Fruit fly (Drosophila melanogaster) whole organism, embryonic: Measurements from ENCODE around the gene SrpRalpha.

Experiments used
- Abd-B ChIP-seq: fragments of 200-800 bp; sonication (Bioruptor generic); optimal IDR thresholded peaks from 2 replicates; lab custom pipeline; 2018; ENCODE audit warnings: missing biosample characterization, mild to moderate bottlenecking, missing genetic modification characterization, moderate library complexity
- Aef1 ChIP-seq: fragments of 200-800 bp; sonication (Bioruptor generic); IDR thresholded peaks from 3 replicates; pipeline ENCODE4 v1.3.6; 2022; ENCODE audit warnings: missing biosample characterization, missing genetic modification characterization
- CG10267 ChIP-seq: fragments of 200-800 bp; sonication (Bioruptor generic); optimal IDR thresholded peaks from 2 replicates; lab custom pipeline; 2018; ENCODE audit warnings: missing biosample characterization, mild to moderate bottlenecking, missing genetic modification characterization, moderate library complexity
- CG11247 ChIP-seq: fragments of 200-800 bp; sonication (Bioruptor generic); IDR thresholded peaks from 2 replicates; pipeline ENCODE4 v1.3.6; 2022; ENCODE audit warnings: missing biosample characterization, missing genetic modification characterization
- CG11723 ChIP-seq: fragments of 200-800 bp; sonication (Bioruptor generic); optimal IDR thresholded peaks from 2 replicates; lab custom pipeline; 2017; ENCODE audit warnings: missing biosample characterization, mild to moderate bottlenecking, missing genetic modification characterization
- CG12071 ChIP-seq: fragments of 200-800 bp; sonication (Bioruptor generic); optimal IDR thresholded peaks from 3 replicates; lab custom pipeline; 2018; ENCODE audit warnings: missing biosample characterization, mild to moderate bottlenecking, missing genetic modification characterization
- CG12942 ChIP-seq: fragments of 200-800 bp; sonication (Bioruptor generic); optimal IDR thresholded peaks from 3 replicates; lab custom pipeline; 2016; ENCODE audit warnings: missing biosample characterization, missing genetic modification characterization
- CG1647 ChIP-seq: fragments of 200-800 bp; sonication (Bioruptor generic); optimal IDR thresholded peaks from 3 replicates; lab custom pipeline; 2016; ENCODE audit warnings: missing biosample characterization, missing genetic modification characterization
- CG18599 ChIP-seq: fragments of 200-800 bp; sonication (Bioruptor generic); optimal IDR thresholded peaks from 3 replicates; lab custom pipeline; 2017; ENCODE audit warnings: missing biosample characterization, missing genetic modification characterization, mild to moderate bottlenecking, moderate library complexity, missing genetic modification reagents
- CG34376 ChIP-seq: fragments of 200-800 bp; sonication (Bioruptor generic); optimal IDR thresholded peaks from 2 replicates; lab custom pipeline; 2018; ENCODE audit warnings: missing biosample characterization, mild to moderate bottlenecking, missing genetic modification characterization
- CG42726 ChIP-seq: fragments of 200-800 bp; sonication (Bioruptor generic); IDR thresholded peaks from 2 replicates; pipeline ENCODE4 v1.3.6; 2022; ENCODE audit warnings: missing biosample characterization, missing genetic modification characterization; ENCODE audit not compliant: partially characterized antibody
- CG4404 ChIP-seq: fragments of 200-800 bp; sonication (Bioruptor generic); IDR thresholded peaks from 2 replicates; pipeline ENCODE4 v1.3.6; 2022; ENCODE audit warnings: missing biosample characterization, missing genetic modification characterization
- CG4820 ChIP-seq: fragments of 200-800 bp; sonication (Bioruptor generic); optimal IDR thresholded peaks from 3 replicates; lab custom pipeline; 2016; ENCODE audit warnings: missing biosample characterization, missing genetic modification characterization
- CG7271 ChIP-seq: fragments of 200-800 bp; sonication (Bioruptor generic); optimal IDR thresholded peaks from 2 replicates; lab custom pipeline; 2018; ENCODE audit warnings: missing biosample characterization, mild to moderate bottlenecking, missing genetic modification characterization, moderate library complexity
- CG8290 ChIP-seq, 3 experiments: fragments of 200-800 bp; sonication (Bioruptor generic); optimal IDR thresholded peaks; 2 replicates each; lab custom pipeline; 2016 to 2019; ENCODE audit warnings: missing biosample characterization in 3 of 3, missing genetic modification characterization in 3 of 3, mild to moderate bottlenecking in 2 of 3, moderate library complexity in 1 of 3
- CG8765 ChIP-seq: fragments of 200-800 bp; sonication (Bioruptor generic); IDR thresholded peaks from 2 replicates; pipeline ENCODE4 v1.3.6; 2022; ENCODE audit warnings: missing biosample characterization, missing genetic modification characterization
- CG9609 ChIP-seq: fragments of 200-800 bp; sonication (Bioruptor generic); optimal IDR thresholded peaks from 3 replicates; lab custom pipeline; 2016; ENCODE audit warnings: missing biosample characterization, missing genetic modification characterization
- CG9817 ChIP-seq: fragments of 200-800 bp; sonication (Bioruptor generic); optimal IDR thresholded peaks from 2 replicates; lab custom pipeline; 2018; ENCODE audit warnings: missing biosample characterization, mild to moderate bottlenecking, missing genetic modification characterization, moderate library complexity
- Fer2 ChIP-seq: fragments of 200-800 bp; sonication (Bioruptor generic); optimal IDR thresholded peaks from 2 replicates; lab custom pipeline; 2018; ENCODE audit warnings: missing biosample characterization, mild to moderate bottlenecking, missing genetic modification characterization, moderate library complexity
- Hr51 ChIP-seq, 2 experiments: fragments of 200-800 bp; sonication (Bioruptor generic); optimal IDR thresholded peaks; 2 replicates in 1 of 2; 3 replicates in 1 of 2; lab custom pipeline; 2016 to 2018; ENCODE audit warnings: missing biosample characterization in 2 of 2, missing genetic modification characterization in 2 of 2, mild to moderate bottlenecking in 1 of 2, moderate library complexity in 1 of 2
- Max ChIP-seq: fragments of 200-800 bp; sonication (Bioruptor generic); optimal IDR thresholded peaks from 2 replicates; lab custom pipeline; 2016; ENCODE audit warnings: missing biosample characterization, mild to moderate bottlenecking, missing genetic modification characterization
- Optix ChIP-seq: fragments of 200-800 bp; sonication (Bioruptor generic); IDR thresholded peaks from 3 replicates; pipeline ENCODE4 v1.3.6; 2022; ENCODE audit warnings: missing biosample characterization, missing genetic modification characterization
- Xrp1 ChIP-seq: fragments of 200-800 bp; sonication (Bioruptor generic); IDR thresholded peaks from 2 replicates; pipeline ENCODE4 v1.3.6; 2022; ENCODE audit warnings: missing biosample characterization, missing genetic modification characterization
- aop ChIP-seq: fragments of 200-800 bp; sonication (Bioruptor generic); IDR thresholded peaks from 2 replicates; pipeline ENCODE4 v1.3.6; 2022; ENCODE audit warnings: missing biosample characterization, missing genetic modification characterization
- bcd ChIP-seq: fragments of 200-800 bp; sonication (Bioruptor generic); optimal IDR thresholded peaks from 2 replicates; lab custom pipeline; 2017; ENCODE audit warnings: missing biosample characterization, mild to moderate bottlenecking, missing genetic modification characterization
- caup ChIP-seq: fragments of 200-800 bp; sonication (Bioruptor generic); optimal IDR thresholded peaks from 3 replicates; lab custom pipeline; 2017; ENCODE audit warnings: missing biosample characterization, mild to moderate bottlenecking, missing genetic modification characterization, moderate library complexity; ENCODE audit not compliant: severe bottlenecking
- cg ChIP-seq: fragments of 200-800 bp; sonication (Bioruptor generic); optimal IDR thresholded peaks from 3 replicates; lab custom pipeline; 2019; ENCODE audit warnings: missing biosample characterization, mild to moderate bottlenecking, missing genetic modification characterization, moderate library complexity
- chinmo ChIP-seq: fragments of 200-800 bp; sonication (Bioruptor generic); IDR thresholded peaks from 4 replicates; pipeline ENCODE4 v1.3.6; 2022; ENCODE audit warnings: missing biosample characterization, missing genetic modification characterization; ENCODE audit not compliant: partially characterized antibody
- ci ChIP-seq: fragments of 200-800 bp; sonication (Bioruptor generic); IDR thresholded peaks from 3 replicates; pipeline ENCODE4 v1.3.6; 2022; ENCODE audit warnings: missing biosample characterization, missing genetic modification characterization
- dmrt99B ChIP-seq: fragments of 200-800 bp; sonication (Bioruptor generic); optimal IDR thresholded peaks from 2 replicates; lab custom pipeline; 2018; ENCODE audit warnings: missing biosample characterization, mild to moderate bottlenecking, missing genetic modification characterization, moderate library complexity
- fd3F ChIP-seq: fragments of 200-800 bp; sonication (Bioruptor generic); optimal IDR thresholded peaks from 2 replicates; lab custom pipeline; 2018; ENCODE audit warnings: missing biosample characterization, mild to moderate bottlenecking, missing genetic modification characterization, moderate library complexity
- fru ChIP-seq: fragments of >200 bp; optimal IDR thresholded peaks from 2 replicates; lab custom pipeline; 2017
- gcm ChIP-seq: fragments of 200-800 bp; sonication (Bioruptor generic); optimal IDR thresholded peaks from 2 replicates; lab custom pipeline; 2019; ENCODE audit warnings: missing biosample characterization, mild to moderate bottlenecking, missing genetic modification characterization, moderate library complexity
- gfzf ChIP-seq: fragments of 200-800 bp; sonication (Bioruptor generic); optimal IDR thresholded peaks from 2 replicates; lab custom pipeline; 2016; ENCODE audit warnings: missing biosample characterization, mild to moderate bottlenecking, missing genetic modification characterization, moderate library complexity
- grau ChIP-seq: fragments of 200-800 bp; optimal IDR thresholded peaks from 3 replicates; lab custom pipeline; 2019; ENCODE audit warnings: missing biosample characterization, mild to moderate bottlenecking, missing genetic modification characterization, moderate library complexity
- klu ChIP-seq: fragments of 200-800 bp; sonication (Bioruptor generic); IDR thresholded peaks from 2 replicates; pipeline ENCODE4 v1.3.6; 2022; ENCODE audit warnings: missing biosample characterization, missing genetic modification characterization
- kni ChIP-seq: fragments of 200-800 bp; sonication (Bioruptor generic); optimal IDR thresholded peaks from 3 replicates; lab custom pipeline; 2017; ENCODE audit warnings: mild to moderate bottlenecking, missing biosample characterization, missing genetic modification reagents, missing genetic modification characterization
- lab ChIP-seq: fragments of 200-800 bp; sonication (Bioruptor generic); optimal IDR thresholded peaks from 3 replicates; lab custom pipeline; 2017; ENCODE audit warnings: missing biosample characterization, missing genetic modification characterization, mild to moderate bottlenecking, moderate library complexity, missing genetic modification reagents
- luna ChIP-seq: fragments of 200-800 bp; sonication (Bioruptor generic); optimal IDR thresholded peaks from 2 replicates; lab custom pipeline; 2016; ENCODE audit warnings: missing biosample characterization, missing genetic modification characterization
- mam ChIP-seq: fragments of 200-800 bp; sonication (Bioruptor generic); optimal IDR thresholded peaks from 3 replicates; lab custom pipeline; 2016; ENCODE audit warnings: missing biosample characterization, missing genetic modification characterization
- pum ChIP-seq: fragments of 200-800 bp; sonication (Bioruptor generic); optimal IDR thresholded peaks from 2 replicates; lab custom pipeline; 2016; ENCODE audit warnings: missing biosample characterization, missing genetic modification characterization
- row ChIP-seq: fragments of 200-800 bp; sonication (Bioruptor generic); IDR thresholded peaks from 3 replicates; pipeline ENCODE4 v1.3.6; 2022; ENCODE audit warnings: missing biosample characterization, missing genetic modification characterization
- sens ChIP-seq: fragments of 200-800 bp; sonication (Bioruptor generic); peaks from one replicate; lab custom pipeline; 2016; ENCODE audit warnings: missing biosample characterization, missing genetic modification characterization
- sens-2 ChIP-seq: fragments of 200-800 bp; sonication (Bioruptor generic); IDR thresholded peaks from 2 replicates; pipeline ENCODE4 v1.3.6; 2022; ENCODE audit warnings: missing biosample characterization, missing genetic modification characterization
- slbo ChIP-seq: fragments of 200-800 bp; sonication (Bioruptor generic); IDR thresholded peaks from 2 replicates; pipeline ENCODE4 v1.3.6; 2022; ENCODE audit warnings: missing biosample characterization, missing genetic modification characterization
- trh ChIP-seq: fragments of 200-800 bp; sonication (Bioruptor generic); optimal IDR thresholded peaks from 2 replicates; lab custom pipeline; 2016; ENCODE audit warnings: missing biosample characterization, missing genetic modification characterization

The SrpRalpha gene

DNA sequence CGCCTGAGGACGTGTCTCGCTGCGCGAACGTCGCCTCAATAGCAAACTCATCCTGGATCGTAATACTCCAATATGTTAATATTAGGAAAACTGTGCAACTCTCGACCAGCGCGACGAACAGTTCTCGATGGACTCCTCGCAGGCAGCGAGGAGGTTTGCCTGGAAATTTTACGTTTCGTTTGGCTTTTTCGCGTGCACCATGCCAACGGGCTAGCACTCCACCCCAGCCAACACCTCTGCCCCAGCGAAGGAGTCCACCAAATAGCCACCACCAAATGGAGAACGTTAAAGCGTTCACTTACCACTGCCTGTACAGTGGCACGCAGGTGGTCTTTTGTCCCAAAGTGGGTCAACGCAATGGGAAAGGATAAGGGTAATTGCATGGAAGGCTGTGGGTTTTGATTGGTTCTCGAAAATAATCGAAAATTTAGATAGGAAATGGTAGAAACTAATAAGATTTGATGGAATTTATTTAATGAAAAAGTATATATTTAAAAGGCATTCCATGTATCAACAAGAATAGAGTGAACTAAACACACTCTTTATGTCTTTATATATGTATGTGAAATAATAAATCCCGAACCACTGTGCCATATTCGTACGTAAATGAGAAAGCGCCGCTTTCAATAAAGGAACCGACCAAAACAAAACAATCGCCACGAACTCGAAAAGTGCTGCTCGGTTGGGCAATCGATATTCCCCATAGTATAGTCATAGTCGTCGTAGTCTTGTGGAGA lies 31.0 kb upstream of the SrpRalpha start, which contains the start of gene CG32668 (continued):
- TF ChIP-seq ci (GFP tag; lab: Robert Waterston, UW) (no peak), sens (peak; percentile 63), Optix (GFP tag; lab: Robert Waterston, UW) (no peak), CG8290 (GFP tag; optimal IDR thresholded peaks at IDR 0.05; lab: Kevin White, UChicago) (no peak), CG8290 (tag; optimal IDR thresholded peaks at IDR 0.05; lab: Kevin White, UChicago) (no peak)

DNA sequence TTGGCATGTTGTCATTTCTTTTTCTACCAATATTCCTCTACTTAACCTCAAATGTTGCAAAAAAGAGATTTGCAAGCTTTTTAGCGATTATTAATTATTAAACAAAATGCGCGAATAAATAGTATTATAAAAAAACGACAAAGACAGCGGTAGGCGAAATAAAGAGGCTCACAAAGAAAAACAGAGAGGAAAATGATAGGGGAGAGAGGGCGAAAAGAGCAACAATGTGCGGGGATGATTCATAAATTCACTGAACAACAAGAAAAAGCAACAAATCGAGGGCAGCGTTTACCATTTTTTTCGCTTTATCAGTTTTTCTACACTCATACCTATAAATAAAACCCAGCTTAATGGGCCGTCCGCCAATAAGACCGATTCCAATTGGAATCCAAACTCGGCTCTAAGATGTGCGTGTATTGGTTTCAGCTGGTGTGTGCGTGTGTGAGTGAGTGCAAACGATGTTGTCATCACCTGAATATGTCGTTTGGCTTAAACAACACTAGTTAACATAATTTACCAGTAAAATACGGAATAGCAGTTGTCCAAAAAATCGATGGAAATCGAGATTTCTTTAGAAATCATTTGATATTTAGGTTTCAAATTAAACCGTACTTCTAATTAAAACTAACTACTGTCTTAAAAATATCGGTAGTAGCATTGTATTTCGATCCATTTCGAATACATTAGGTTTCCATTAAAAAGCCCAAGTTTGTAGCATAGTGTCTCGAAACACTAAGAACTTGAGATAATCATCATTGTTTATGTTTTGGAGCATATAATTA lies 27.1 kb upstream of the SrpRalpha start:
- TF ChIP-seq Fer2, result no peak
- TF ChIP-seq mam, result no peak
- no peak for TF ChIP-seq CG42726 (GFP tag; lab: Robert Waterston, UW)
- TF ChIP-seq klu, result no peak
- no peak for TF ChIP-seq Max (GFP tag; lab: Kevin White, UChicago)
- TF ChIP-seq aop (GFP tag; lab: Robert Waterston, UW), result no peak
- peak; percentile 4 for TF ChIP-seq CG9817 (tag; lab: Kevin White, UChicago)
- TF ChIP-seq kni (GFP tag; lab: Kevin White, UChicago), result no peak
- peak; percentile 55 for TF ChIP-seq cg
- peak; percentile 31 for TF ChIP-seq CG18599 (GFP tag; lab: Kevin White, UChicago)
- TF ChIP-seq row, result peak; percentile 42; the same call in 1 of the 3 replicates
- no peak for TF ChIP-seq CG7271 (tag; lab: Kevin White, UChicago)
- TF ChIP-seq bcd (GFP tag; lab: Kevin White, UChicago), result peak; percentile 11
- no peak for TF ChIP-seq chinmo (GFP tag; lab: Robert Waterston, UW)
- no peak for TF ChIP-seq gcm (GFP tag; lab: Kevin White, UChicago)
- TF ChIP-seq CG10267 (tag; lab: Kevin White, UChicago), result peak; percentile 13
- TF ChIP-seq CG34376, result no peak
- TF ChIP-seq pum, result no peak
- TF ChIP-seq CG11247 (GFP tag; lab: Robert Waterston, UW), result no peak
- TF ChIP-seq Xrp1 (GFP tag; lab: Robert Waterston, UW), result no peak
- TF ChIP-seq caup (GFP tag; lab: Kevin White, UChicago), result peak; percentile 10
- no peak for TF ChIP-seq trh (GFP tag; lab: Kevin White, UChicago)
- no peak for TF ChIP-seq CG8765 (GFP tag; lab: Robert Waterston, UW)
- TF ChIP-seq luna (GFP tag; lab: Kevin White, UChicago), result no peak
- no peak for TF ChIP-seq fd3F (GFP tag; lab: Kevin White, UChicago)
- TF ChIP-seq gfzf (GFP tag; lab: Kevin White, UChicago), result no peak
- TF ChIP-seq CG1647 (GFP tag; lab: Kevin White, UChicago), result no peak
- no peak for TF ChIP-seq CG4404 (GFP tag; lab: Robert Waterston, UW)
- peak; percentile 41 for TF ChIP-seq lab (GFP tag; lab: Kevin White, UChicago)
- TF ChIP-seq sens-2 (GFP tag; lab: Robert Waterston, UW), result no peak
- no peak for TF ChIP-seq fru (lab: Kevin White, UChicago)
- TF ChIP-seq Aef1, result no peak
- no peak for TF ChIP-seq CG4820 (GFP tag; lab: Kevin White, UChicago)
- no peak for TF ChIP-seq CG9609
- no peak for TF ChIP-seq Abd-B
- peak; percentile 19 for TF ChIP-seq dmrt99B (tag; lab: Kevin White, UChicago)
- TF ChIP-seq Hr51 (GFP tag; optimal IDR thresholded peaks at IDR 0.05; lab: Kevin White, UChicago), result peak in 1 of 2 experiments; percentile 16
- peak; percentile 37 for TF ChIP-seq grau (tag; lab: Kevin White, UChicago)
- no peak for TF ChIP-seq CG11723 (GFP tag; lab: Kevin White, UChicago)
- TF ChIP-seq slbo (GFP tag; lab: Robert Waterston, UW), result no peak
- TF ChIP-seq CG12942 (GFP tag; lab: Kevin White, UChicago), result no peak
- TF ChIP-seq CG12071 (GFP tag; lab: Kevin White, UChicago), result no peak
